Worm (Caenorhabditis elegans): Measurements from ENCODE around the gene R74.8.
A peak's percentile ranks its signal among the peaks of the same experiment; 100 is the strongest.

The R74.8 gene

ce11 chrIII:4205751-4206327 lies at the start of gene R74.8:
R74.8 (plus strand) TSS chrIII:4206277.
- no peak for TF ChIP-seq tab-1 (GFP tag; IDR thresholded peaks at IDR 0.05)

DNA sequence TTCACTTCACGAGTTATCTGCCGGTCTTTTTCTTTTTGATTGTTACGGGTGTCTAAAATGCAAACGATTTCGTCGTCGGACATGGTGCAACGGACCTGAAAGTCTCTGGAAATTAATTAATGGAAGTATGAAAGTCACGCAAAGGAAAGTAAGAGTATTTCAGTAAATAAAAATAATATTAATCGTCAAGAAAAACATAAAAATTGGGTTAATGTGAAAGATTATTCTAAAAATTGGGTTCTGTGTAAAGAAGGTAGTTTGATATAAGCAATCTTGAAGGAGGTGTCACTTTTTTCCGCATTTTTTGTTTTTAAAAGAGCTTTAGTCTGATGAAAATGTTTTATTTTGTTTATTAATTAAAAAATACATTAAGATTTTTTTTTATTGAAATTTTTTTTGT lies 48.8 kb upstream of the R74.8 start, which contains the start of gene C16C10.9:
Gene C16C10.9 (minus strand): TSS at position 101 of the 400 bp plus-strand sequence.
- TF ChIP-seq T22C8.4 (GFP tag; IDR thresholded peaks at IDR 0.05) (no peak), tab-1 (GFP tag; IDR thresholded peaks at IDR 0.05) (no peak), ref-1 (GFP tag; conservative IDR thresholded peaks at IDR 0.05) (no peak), flt-1 (GFP tag; IDR thresholded peaks at IDR 0.05) (no peak), med-1 (GFP tag; optimal IDR thresholded peaks at IDR 0.05; ENCODE audit: insufficient read depth) (no peak), klf-2 (GFP tag; conservative IDR thresholded peaks at IDR 0.05) (no peak), ztf-23 (GFP tag; IDR thresholded peaks at IDR 0.05) (no peak), ztf-29 (GFP tag; IDR thresholded peaks at IDR 0.05) (no peak), cog-1 (tag; optimal IDR thresholded peaks at IDR 0.05) (no peak)

DNA sequence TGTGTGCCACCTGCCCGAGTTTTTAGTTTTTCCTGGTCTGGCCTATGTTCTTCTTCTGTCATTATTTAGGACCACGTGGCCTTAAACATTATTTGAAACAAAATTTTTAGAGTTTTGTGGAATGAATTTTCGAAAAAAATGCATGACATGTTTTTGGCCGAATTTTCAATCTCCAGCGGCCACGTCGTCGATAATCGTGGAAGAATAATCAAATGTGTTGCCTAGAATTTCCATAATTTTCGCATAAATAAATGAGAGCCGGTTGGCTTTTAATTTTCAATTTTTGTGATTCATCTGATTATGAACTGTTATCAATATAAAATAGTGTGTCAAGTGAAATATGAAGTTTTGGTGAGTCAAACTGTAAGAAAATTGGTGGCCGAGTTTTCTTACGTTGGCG lies 45.1 kb upstream of the R74.8 start, which contains the start of gene C01G12.16:
Gene C01G12.16 (plus strand): TSS at position 301 of the 400 bp plus-strand sequence.
- TF ChIP-seq cog-1 (tag; optimal IDR thresholded peaks at IDR 0.05) = no peak
- no peak for TF ChIP-seq tab-1 (GFP tag; IDR thresholded peaks at IDR 0.05)
- no peak for TF ChIP-seq med-1 (GFP tag; optimal IDR thresholded peaks at IDR 0.05; ENCODE audit: insufficient read depth)
- no peak for TF ChIP-seq flt-1 (GFP tag; IDR thresholded peaks at IDR 0.05)

DNA sequence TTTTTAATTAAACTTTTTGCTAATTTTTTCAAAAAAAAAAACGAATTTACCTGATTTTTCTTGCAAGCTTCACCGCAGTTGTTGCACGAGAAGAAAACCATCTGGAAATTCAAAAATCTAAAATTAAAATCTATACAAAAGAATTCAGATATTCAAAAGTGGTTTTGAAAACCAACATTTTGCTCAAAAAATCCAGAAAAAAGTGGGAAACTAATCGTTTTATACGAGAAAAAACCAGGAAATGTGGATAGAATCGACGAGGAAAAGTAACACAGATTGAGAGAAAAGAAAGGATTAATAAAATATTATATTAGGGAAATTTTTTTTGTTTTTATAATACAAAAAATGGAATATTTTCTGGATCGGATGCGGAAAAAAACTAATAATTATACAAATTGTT lies 42.0 kb upstream of the R74.8 start, which contains the start of gene C16C10.8:
Gene C16C10.8 (minus strand): TSS at position 101 of the 400 bp plus-strand sequence.
- TF ChIP-seq T22C8.4 (GFP tag; IDR thresholded peaks at IDR 0.05) = no peak
- TF ChIP-seq flt-1 (GFP tag; IDR thresholded peaks at IDR 0.05) = no peak
- no peak for TF ChIP-seq ztf-23 (GFP tag; IDR thresholded peaks at IDR 0.05)
- TF ChIP-seq ztf-29 (GFP tag; IDR thresholded peaks at IDR 0.05) = no peak
- TF ChIP-seq ref-1 (GFP tag; conservative IDR thresholded peaks at IDR 0.05) = no peak
- no peak for TF ChIP-seq klf-2 (GFP tag; conservative IDR thresholded peaks at IDR 0.05)
- TF ChIP-seq med-1 (GFP tag; optimal IDR thresholded peaks at IDR 0.05; ENCODE audit: insufficient read depth) = no peak
- TF ChIP-seq tab-1 (GFP tag; IDR thresholded peaks at IDR 0.05) = no peak
- no peak for TF ChIP-seq cog-1 (tag; optimal IDR thresholded peaks at IDR 0.05)

DNA sequence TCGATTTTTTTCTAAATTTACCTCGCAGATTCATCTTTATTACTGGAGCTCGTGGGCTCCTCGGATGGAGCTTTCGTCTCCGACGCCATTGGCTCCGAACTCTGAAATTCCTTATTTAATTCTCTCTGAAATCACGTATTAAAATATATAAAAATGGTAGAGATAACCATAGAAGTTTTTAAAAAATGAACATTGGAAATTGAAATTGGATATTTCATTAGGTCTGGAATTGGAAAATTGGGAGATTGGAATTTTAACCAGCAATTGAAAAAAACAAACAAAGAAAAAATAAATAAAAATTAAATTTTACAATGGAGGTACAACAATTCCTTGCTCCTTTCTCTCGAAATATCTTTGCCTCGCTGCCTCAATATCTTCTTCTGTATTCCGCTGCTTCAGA lies 39.3 kb upstream of the R74.8 start, which contains the start of gene rnf-5:
Gene rnf-5 (minus strand): TSS at position 101 of the 400 bp plus-strand sequence.
- TF ChIP-seq flt-1 (GFP tag; IDR thresholded peaks at IDR 0.05) (no peak), ztf-23 (GFP tag; IDR thresholded peaks at IDR 0.05) (no peak), cog-1 (tag; optimal IDR thresholded peaks at IDR 0.05) (no peak), ztf-29 (GFP tag; IDR thresholded peaks at IDR 0.05) (no peak), T22C8.4 (GFP tag; IDR thresholded peaks at IDR 0.05) (no peak), klf-2 (GFP tag; conservative IDR thresholded peaks at IDR 0.05) (no peak), med-1 (GFP tag; optimal IDR thresholded peaks at IDR 0.05; ENCODE audit: insufficient read depth) (no peak), ref-1 (GFP tag; conservative IDR thresholded peaks at IDR 0.05) (no peak), tab-1 (GFP tag; IDR thresholded peaks at IDR 0.05) (no peak)

DNA sequence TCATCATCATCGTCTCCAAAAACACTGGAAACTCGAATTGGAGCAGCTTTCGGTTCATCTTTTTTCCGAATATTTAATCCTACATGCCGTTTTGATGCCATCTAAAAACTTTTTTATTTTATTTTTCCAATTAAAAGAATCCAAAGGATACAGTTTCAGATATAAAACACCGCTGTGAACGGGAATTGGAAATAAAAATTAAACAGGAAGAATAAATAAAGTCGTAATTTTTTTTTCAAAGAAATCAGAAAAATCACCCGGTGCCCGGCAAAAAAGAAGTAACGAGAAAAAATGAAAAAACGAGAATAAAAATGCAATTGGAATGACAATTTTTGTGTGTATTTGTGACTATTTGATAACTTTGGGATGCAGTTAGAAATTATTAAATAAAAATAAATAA lies 37.4 kb upstream of the R74.8 start, which contains the start of gene ccdc-55:
Gene ccdc-55 (minus strand): TSS at position 101 of the 400 bp plus-strand sequence.
- TF ChIP-seq cog-1 (tag; optimal IDR thresholded peaks at IDR 0.05) (no peak), T22C8.4 (GFP tag; IDR thresholded peaks at IDR 0.05) (no peak), klf-2 (GFP tag; conservative IDR thresholded peaks at IDR 0.05) (no peak), tab-1 (GFP tag; IDR thresholded peaks at IDR 0.05) (no peak), ztf-29 (GFP tag; IDR thresholded peaks at IDR 0.05) (no peak), flt-1 (GFP tag; IDR thresholded peaks at IDR 0.05) (no peak), ref-1 (GFP tag; conservative IDR thresholded peaks at IDR 0.05) (no peak), med-1 (GFP tag; optimal IDR thresholded peaks at IDR 0.05; ENCODE audit: insufficient read depth) (no peak), ztf-23 (GFP tag; IDR thresholded peaks at IDR 0.05) (no peak)

- peak; percentile 86 for TF ChIP-seq ztf-29 (GFP tag; IDR thresholded peaks at IDR 0.05)
- TF ChIP-seq tab-1 (GFP tag; IDR thresholded peaks at IDR 0.05) = peak; percentile 91
- peak; percentile 65 for TF ChIP-seq T22C8.4 (GFP tag; IDR thresholded peaks at IDR 0.05)
- peak; percentile 95 for TF ChIP-seq flt-1 (GFP tag; IDR thresholded peaks at IDR 0.05)
- TF ChIP-seq klf-2 (GFP tag; conservative IDR thresholded peaks at IDR 0.05) = peak; percentile 93
- peak; percentile 63 for TF ChIP-seq cog-1 (tag; optimal IDR thresholded peaks at IDR 0.05)
- TF ChIP-seq med-1 (GFP tag; optimal IDR thresholded peaks at IDR 0.05; ENCODE audit: insufficient read depth) = peak; percentile 98
- peak; percentile 69 for TF ChIP-seq ref-1 (GFP tag; conservative IDR thresholded peaks at IDR 0.05)
- TF ChIP-seq ztf-23 (GFP tag; IDR thresholded peaks at IDR 0.05) = peak; percentile 91
Measured at ce11 chrIII:4170903-4171377, 35.1 kb upstream of the R74.8 start, which contains the start of the genes rnf-121 and C16C10.4. rnf-121 (minus strand) TSS chrIII:4170953. C16C10.4 (plus strand) TSS chrIII:4171336.

DNA sequence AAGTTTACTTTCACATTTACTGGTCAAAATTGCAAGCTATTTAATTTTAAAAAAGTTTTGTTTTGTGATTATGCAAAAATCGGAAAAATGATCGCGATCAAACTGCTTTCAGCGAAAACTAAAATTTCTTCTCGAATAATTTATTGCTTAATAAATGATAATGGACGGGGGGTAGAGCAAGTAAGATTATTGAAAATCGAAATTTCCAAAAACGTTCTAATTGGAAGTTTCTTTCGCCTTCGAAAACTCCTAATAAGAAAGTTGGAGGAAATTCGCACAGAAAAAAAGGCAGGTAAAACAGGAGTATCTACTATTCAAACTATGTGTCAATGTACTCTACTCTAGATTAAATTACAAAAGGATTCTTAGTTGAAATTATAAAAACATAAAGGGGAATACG lies 33.9 kb upstream of the R74.8 start:
- TF ChIP-seq klf-2 (GFP tag; conservative IDR thresholded peaks at IDR 0.05) (no peak), med-1 (GFP tag; optimal IDR thresholded peaks at IDR 0.05; ENCODE audit: insufficient read depth) (no peak), T22C8.4 (GFP tag; IDR thresholded peaks at IDR 0.05) (no peak), ref-1 (GFP tag; conservative IDR thresholded peaks at IDR 0.05) (no peak)

ce11 chrIII:4175489-4175888 lies 30.6 kb upstream of the R74.8 start:
- TF ChIP-seq flt-1 (GFP tag; IDR thresholded peaks at IDR 0.05) (no peak), ztf-23 (GFP tag; IDR thresholded peaks at IDR 0.05) (no peak), klf-2 (GFP tag; conservative IDR thresholded peaks at IDR 0.05) (no peak), ztf-29 (GFP tag; IDR thresholded peaks at IDR 0.05) (no peak), cog-1 (tag; optimal IDR thresholded peaks at IDR 0.05) (no peak), tab-1 (GFP tag; IDR thresholded peaks at IDR 0.05) (no peak), med-1 (GFP tag; optimal IDR thresholded peaks at IDR 0.05; ENCODE audit: insufficient read depth) (no peak)

DNA sequence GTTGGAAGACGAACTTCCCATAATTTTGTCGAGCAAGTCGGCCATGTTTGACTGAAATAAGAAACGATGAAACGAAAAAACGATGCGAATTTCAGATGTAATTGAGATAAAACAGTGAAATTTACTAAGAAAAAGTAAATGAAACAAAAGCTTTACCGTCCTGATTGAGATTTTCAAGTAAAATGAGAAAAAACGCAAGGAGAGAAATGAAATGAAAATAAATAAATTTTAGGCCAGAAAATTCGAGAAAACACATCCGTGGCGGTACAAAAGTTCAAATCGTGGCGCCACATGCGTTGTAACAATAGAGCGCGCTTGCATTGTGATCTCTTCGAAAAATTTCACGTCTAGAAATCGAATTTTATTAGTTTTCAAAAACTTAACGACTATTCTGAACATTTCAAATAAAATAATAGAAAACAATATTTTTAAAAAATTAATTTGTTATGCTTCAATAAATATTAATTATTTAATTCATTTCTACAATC lies 29.9 kb upstream of the R74.8 start, which contains the start of the genes hrde-1 and C16C10.13:
Gene hrde-1 (minus strand): TSS at position 51 of the 488 bp plus-strand sequence.
Gene C16C10.13 (plus strand): TSS at position 332 of the 488 bp plus-strand sequence.
- TF ChIP-seq T22C8.4 (GFP tag; IDR thresholded peaks at IDR 0.05) = no peak
- TF ChIP-seq ref-1 (GFP tag; conservative IDR thresholded peaks at IDR 0.05) = no peak
- TF ChIP-seq klf-2 (GFP tag; conservative IDR thresholded peaks at IDR 0.05) = no peak
- no peak for TF ChIP-seq tab-1 (GFP tag; IDR thresholded peaks at IDR 0.05)
- no peak for TF ChIP-seq flt-1 (GFP tag; IDR thresholded peaks at IDR 0.05)
- no peak for TF ChIP-seq cog-1 (tag; optimal IDR thresholded peaks at IDR 0.05)
- no peak for TF ChIP-seq ztf-29 (GFP tag; IDR thresholded peaks at IDR 0.05)
- no peak for TF ChIP-seq med-1 (GFP tag; optimal IDR thresholded peaks at IDR 0.05; ENCODE audit: insufficient read depth)
- TF ChIP-seq ztf-23 (GFP tag; IDR thresholded peaks at IDR 0.05) = no peak
